Fruit fly (Drosophila melanogaster): ENCODE results near the gene CG9281.

DNA sequence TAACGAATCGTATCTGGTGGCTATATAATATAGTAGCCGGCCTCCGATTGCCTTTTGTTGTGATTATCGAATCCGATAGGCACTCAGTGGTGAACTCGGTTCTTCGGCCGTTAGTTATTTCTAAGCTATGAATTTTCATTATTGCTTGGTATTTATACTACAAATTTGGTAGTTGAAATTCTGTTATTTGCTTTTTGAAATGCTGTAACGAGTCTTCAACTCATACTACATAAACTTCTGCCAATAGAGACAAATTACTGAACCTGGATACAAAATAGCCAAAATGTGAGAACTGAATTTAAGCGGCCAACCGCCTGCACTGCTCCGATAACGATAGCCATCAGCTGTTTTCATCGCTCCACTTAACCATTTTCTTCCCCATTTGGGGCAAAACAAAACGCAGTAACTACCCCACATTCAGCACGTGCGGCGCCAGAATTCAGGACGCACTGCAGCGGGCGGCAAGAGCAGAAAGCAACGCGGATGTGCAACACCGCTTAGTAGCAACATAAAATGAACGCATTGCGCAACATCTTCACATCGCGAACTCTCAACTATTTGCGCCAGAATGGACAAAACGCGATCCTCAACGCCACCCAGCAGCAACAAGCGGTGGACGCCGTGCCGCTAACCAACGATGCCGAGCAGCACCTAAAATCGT lies 28.7 kb upstream of the CG9281 start, which contains the start of the genes CG11679 and CG8206:
- TF ChIP-seq cyc (GFP tag; optimal IDR thresholded peaks at IDR 0.05) (peak; percentile 51), CG15336 (GFP tag; IDR thresholded peaks at IDR 0.05) (0 out of 2 replicates have a peak, but pooled peaks have one; percentile 23), Hr39 (GFP tag; optimal IDR thresholded peaks at IDR 0.05) (peak; percentile 46), fd59A (GFP tag; optimal IDR thresholded peaks at IDR 0.05) (no peak)
